Fruit fly (Drosophila melanogaster) whole organism, embryonic: Measurements from ENCODE around the gene Rim2.
A peak's percentile ranks its signal among the peaks of the same experiment; 100 is the strongest.

ENCODE experiments used
- ATbp ChIP-seq: fragments of 200-800 bp; sonication (Bioruptor generic); optimal IDR thresholded peaks from 2 replicates; lab custom pipeline; 2017; ENCODE audit warnings: missing biosample characterization, mild to moderate bottlenecking, missing genetic modification characterization, missing genetic modification reagents
- Ada2b ChIP-seq: fragments of 200-800 bp; sonication (Bioruptor generic); IDR thresholded peaks from 2 replicates; pipeline ENCODE4 v1.3.6; 2022; ENCODE audit warnings: missing biosample characterization, missing genetic modification characterization
- Asciz ChIP-seq: fragments of 200-800 bp; sonication (Bioruptor generic); optimal IDR thresholded peaks from 2 replicates; lab custom pipeline; 2017; ENCODE audit warnings: missing biosample characterization, mild to moderate bottlenecking, missing genetic modification characterization, missing genetic modification reagents
- BEAF-32 ChIP-seq: fragments of 200-800 bp; sonication (Bioruptor generic); optimal IDR thresholded peaks from 3 replicates; lab custom pipeline; 2017; ENCODE audit warnings: missing biosample characterization, missing genetic modification characterization, mild to moderate bottlenecking, moderate library complexity, missing genetic modification reagents
- CG10267 ChIP-seq: fragments of 200-800 bp; sonication (Bioruptor generic); optimal IDR thresholded peaks from 2 replicates; lab custom pipeline; 2018; ENCODE audit warnings: missing biosample characterization, mild to moderate bottlenecking, missing genetic modification characterization, moderate library complexity
- CG10321 ChIP-seq: fragments of 200-800 bp; sonication (Bioruptor generic); IDR thresholded peaks from 2 replicates; pipeline ENCODE4 v1.3.6; 2022; ENCODE audit warnings: missing biosample characterization, missing genetic modification characterization
- CG13424 ChIP-seq: fragments of 200-800 bp; sonication (Bioruptor generic); optimal IDR thresholded peaks from 2 replicates; lab custom pipeline; 2019; ENCODE audit warnings: missing biosample characterization, mild to moderate bottlenecking, missing genetic modification characterization, moderate library complexity
- CG14860 ChIP-seq: fragments of 200-800 bp; sonication (Bioruptor generic); IDR thresholded peaks from 3 replicates; pipeline ENCODE4 v1.3.6; 2022; ENCODE audit warnings: missing biosample characterization, missing genetic modification characterization; ENCODE audit not compliant: partially characterized antibody
- CG30020 ChIP-seq: fragments of 200-800 bp; optimal IDR thresholded peaks from 2 replicates; lab custom pipeline; 2019; ENCODE audit warnings: missing biosample characterization, mild to moderate bottlenecking, missing genetic modification characterization, moderate library complexity
- CG32767 ChIP-seq: fragments of 200-800 bp; sonication (Bioruptor generic); IDR thresholded peaks from 2 replicates; pipeline ENCODE4 v1.3.6; 2022; ENCODE audit warnings: missing biosample characterization, missing genetic modification characterization
- CG3281 ChIP-seq: fragments of 200-800 bp; sonication (Bioruptor generic); optimal IDR thresholded peaks from 3 replicates; lab custom pipeline; 2017; ENCODE audit warnings: missing biosample characterization, mild to moderate bottlenecking, missing genetic modification characterization
- CG34376 ChIP-seq: fragments of 200-800 bp; sonication (Bioruptor generic); optimal IDR thresholded peaks from 2 replicates; lab custom pipeline; 2018; ENCODE audit warnings: missing biosample characterization, mild to moderate bottlenecking, missing genetic modification characterization
- CG4328 ChIP-seq: fragments of 200-800 bp; sonication (Bioruptor generic); optimal IDR thresholded peaks from 3 replicates; lab custom pipeline; 2017; ENCODE audit warnings: missing biosample characterization, missing genetic modification reagents, missing genetic modification characterization
- CG4707 ChIP-seq: fragments of 200-800 bp; sonication (Bioruptor generic); optimal IDR thresholded peaks from 2 replicates; lab custom pipeline; 2018; ENCODE audit warnings: missing biosample characterization, mild to moderate bottlenecking, missing genetic modification characterization, moderate library complexity
- CG6813 ChIP-seq: fragments of 200-800 bp; sonication (Bioruptor generic); optimal IDR thresholded peaks from 2 replicates; lab custom pipeline; 2017; ENCODE audit warnings: missing biosample characterization, missing genetic modification characterization, mild to moderate bottlenecking, moderate library complexity, missing genetic modification reagents
- CoRest ChIP-seq: fragments of 200-800 bp; sonication (Bioruptor generic); optimal IDR thresholded peaks from 3 replicates; lab custom pipeline; 2018; ENCODE audit warnings: missing biosample characterization, mild to moderate bottlenecking, missing genetic modification characterization, moderate library complexity
- Dek ChIP-seq: fragments of 200-800 bp; sonication (Bioruptor generic); optimal IDR thresholded peaks from 3 replicates; lab custom pipeline; 2019; ENCODE audit warnings: missing biosample characterization, mild to moderate bottlenecking, missing genetic modification characterization, moderate library complexity
- Dfd ChIP-seq, 2 experiments: fragments of >200 bp; optimal IDR thresholded peaks; 2 replicates each; lab custom pipeline; 2017; ENCODE audit warnings: missing biosample characterization in 2 of 2, missing genetic modification characterization in 2 of 2
- MESR4 ChIP-seq: fragments of 200-800 bp; sonication (Bioruptor generic); optimal IDR thresholded peaks from 2 replicates; lab custom pipeline; 2018; ENCODE audit warnings: missing biosample characterization, mild to moderate bottlenecking, missing genetic modification characterization, moderate library complexity
- Meics ChIP-seq: fragments of 200-800 bp; sonication (Bioruptor generic); optimal IDR thresholded peaks from 2 replicates; lab custom pipeline; 2017; ENCODE audit warnings: missing biosample characterization, mild to moderate bottlenecking, missing genetic modification characterization
- NC2β ChIP-seq: fragments of 200-800 bp; sonication (Bioruptor generic); optimal IDR thresholded peaks from 2 replicates; lab custom pipeline; 2016; ENCODE audit warnings: missing biosample characterization, missing genetic modification characterization
- Neu2 ChIP-seq: fragments of 200-800 bp; sonication (Bioruptor generic); optimal IDR thresholded peaks from 3 replicates; lab custom pipeline; 2016; ENCODE audit warnings: missing biosample characterization, missing genetic modification characterization, borderline replicate concordance
- Oaz ChIP-seq: fragments of 200-800 bp; sonication (Bioruptor generic); IDR thresholded peaks from 2 replicates; pipeline ENCODE4 v1.3.6; 2022; ENCODE audit warnings: missing biosample characterization, missing genetic modification characterization
- Opbp ChIP-seq: fragments of 200-800 bp; sonication (Bioruptor generic); IDR thresholded peaks from 3 replicates; pipeline ENCODE4 v1.3.6; 2022; ENCODE audit warnings: missing biosample characterization, missing genetic modification characterization; ENCODE audit not compliant: partially characterized antibody
- Sry-δ ChIP-seq: fragments of 200-800 bp; sonication (Bioruptor generic); optimal IDR thresholded peaks from 2 replicates; lab custom pipeline; 2016; ENCODE audit warnings: missing biosample characterization, missing genetic modification characterization
- Vsx1 ChIP-seq: fragments of 200-800 bp; sonication (Bioruptor generic); optimal IDR thresholded peaks from 2 replicates; lab custom pipeline; 2017; ENCODE audit warnings: missing biosample characterization, mild to moderate bottlenecking, missing genetic modification characterization, missing genetic modification reagents
- amos ChIP-seq: fragments of 200-800 bp; sonication (Bioruptor generic); IDR thresholded peaks from 2 replicates; pipeline ENCODE4 v1.3.6; 2022; ENCODE audit warnings: missing biosample characterization, missing genetic modification characterization; ENCODE audit not compliant: partially characterized antibody
- crol ChIP-seq: fragments of 200-800 bp; sonication (Bioruptor generic); IDR thresholded peaks from 2 replicates; pipeline ENCODE4 v1.3.6; 2022; ENCODE audit warnings: missing biosample characterization, missing genetic modification characterization
- crp ChIP-seq, 2 experiments: fragments of 200-800 bp; sonication (Bioruptor generic); optimal IDR thresholded peaks; 2 replicates in 1 of 2; 3 replicates in 1 of 2; lab custom pipeline; 2017; ENCODE audit warnings: missing biosample characterization in 2 of 2, missing genetic modification characterization in 2 of 2, mild to moderate bottlenecking in 1 of 2, moderate library complexity in 1 of 2
- fd96Cb ChIP-seq: fragments of 200-800 bp; sonication (Bioruptor generic); optimal IDR thresholded peaks from 2 replicates; lab custom pipeline; 2018; ENCODE audit warnings: missing biosample characterization, mild to moderate bottlenecking, missing genetic modification characterization, moderate library complexity
- gsb ChIP-seq: fragments of 200-800 bp; sonication (Bioruptor generic); IDR thresholded peaks from 2 replicates; pipeline ENCODE4 v1.3.6; 2022; ENCODE audit warnings: missing biosample characterization, missing genetic modification characterization
- hkb ChIP-seq, 2 experiments: fragments of 200-800 bp in 1 of 2; fragments of >200 bp in 1 of 2; sonication (Bioruptor generic) in 1 of 2; IDR thresholded peaks in 1 of 2; optimal IDR thresholded peaks in 1 of 2; 2 replicates each; pipeline versions ENCODE4 v1.3.6 to Lab custom; 2017 to 2022; ENCODE audit warnings: missing biosample characterization in 1 of 2, missing genetic modification characterization in 1 of 2
- lmd ChIP-seq: fragments of 200-800 bp; sonication (Bioruptor generic); IDR thresholded peaks from 2 replicates; pipeline ENCODE4 v1.3.6; 2022; ENCODE audit warnings: missing biosample characterization, missing genetic modification characterization
- oc ChIP-seq: fragments of 200-800 bp; sonication (Bioruptor generic); optimal IDR thresholded peaks from 2 replicates; lab custom pipeline; 2018; ENCODE audit warnings: missing biosample characterization, mild to moderate bottlenecking, missing genetic modification characterization, moderate library complexity
- pho ChIP-seq: fragments of 200-800 bp; sonication (Bioruptor generic); optimal IDR thresholded peaks from 2 replicates; lab custom pipeline; 2016; ENCODE audit warnings: missing biosample characterization, missing genetic modification characterization
- pita ChIP-seq: fragments of 200-800 bp; sonication (Bioruptor generic); optimal IDR thresholded peaks from 2 replicates; lab custom pipeline; 2017; ENCODE audit warnings: missing biosample characterization, mild to moderate bottlenecking, missing genetic modification characterization
- pzg ChIP-seq: fragments of 200-800 bp; sonication (Bioruptor generic); optimal IDR thresholded peaks from 3 replicates; lab custom pipeline; 2018; ENCODE audit warnings: missing biosample characterization, mild to moderate bottlenecking, missing genetic modification characterization, moderate library complexity
- repo ChIP-seq: fragments of 200-800 bp; sonication (Bioruptor generic); optimal IDR thresholded peaks from 2 replicates; lab custom pipeline; 2016; ENCODE audit warnings: missing biosample characterization, missing genetic modification characterization
- row ChIP-seq: fragments of 200-800 bp; sonication (Bioruptor generic); IDR thresholded peaks from 3 replicates; pipeline ENCODE4 v1.3.6; 2022; ENCODE audit warnings: missing biosample characterization, missing genetic modification characterization
- sens ChIP-seq: fragments of 200-800 bp; sonication (Bioruptor generic); peaks from one replicate; lab custom pipeline; 2016; ENCODE audit warnings: missing biosample characterization, missing genetic modification characterization
- sqz ChIP-seq: fragments of 200-800 bp; sonication (Bioruptor generic); optimal IDR thresholded peaks from 3 replicates; lab custom pipeline; 2018; ENCODE audit warnings: missing biosample characterization, mild to moderate bottlenecking, missing genetic modification characterization
- stwl ChIP-seq: fragments of 200-800 bp; sonication (Bioruptor generic); optimal IDR thresholded peaks from 3 replicates; lab custom pipeline; 2018; ENCODE audit warnings: missing biosample characterization, mild to moderate bottlenecking, missing genetic modification characterization, moderate library complexity
- trh ChIP-seq: fragments of 200-800 bp; sonication (Bioruptor generic); optimal IDR thresholded peaks from 2 replicates; lab custom pipeline; 2016; ENCODE audit warnings: missing biosample characterization, missing genetic modification characterization
- vvl ChIP-seq: fragments of 200-800 bp; sonication (Bioruptor generic); IDR thresholded peaks from 2 replicates; pipeline ENCODE4 v1.3.6; 2022; ENCODE audit warnings: missing biosample characterization, missing genetic modification characterization

Rim2 gene

dm6 chr2L:1723937-1724591, at the start of gene Rim2 (continued):
- TF ChIP-seq CG10321 (GFP tag; lab: Robert Waterston, UW) = 0 out of 2 replicates have a peak, but pooled peaks have one; percentile 13
- TF ChIP-seq Dek (tag; lab: Kevin White, UChicago) = peak; percentile 12
- peak; percentile 73 for TF ChIP-seq sens
- TF ChIP-seq CG14860 (GFP tag; lab: Robert Waterston, UW) = no peak
- TF ChIP-seq vvl (GFP tag; lab: Robert Waterston, UW) = peak; percentile 70
- no peak for TF ChIP-seq Asciz (GFP tag; lab: Kevin White, UChicago)
- TF ChIP-seq Meics (GFP tag; lab: Kevin White, UChicago) = peak; percentile 13
- TF ChIP-seq CG10267 (tag; lab: Kevin White, UChicago) = peak; percentile 34
- no peak for TF ChIP-seq Vsx1 (GFP tag; lab: Kevin White, UChicago)
- TF ChIP-seq hkb (optimal IDR thresholded peaks at IDR 0.05; lab: Kevin White, UChicago) = peak; percentile 39
- TF ChIP-seq hkb (GFP tag; IDR thresholded peaks at IDR 0.05; lab: Robert Waterston, UW) = no peak
- no peak for TF ChIP-seq Oaz (GFP tag; lab: Robert Waterston, UW)
- peak; percentile 23 for TF ChIP-seq CG13424 (tag; lab: Kevin White, UChicago)
- TF ChIP-seq Opbp (GFP tag; lab: Robert Waterston, UW) = peak; percentile 47; the same call in 1 of the 3 replicates
- no peak for TF ChIP-seq CG4707 (GFP tag; lab: Kevin White, UChicago)
- no peak for TF ChIP-seq trh (GFP tag; lab: Kevin White, UChicago)
- peak; percentile 49; the same call in 1 of the 2 replicates for TF ChIP-seq crol (GFP tag; lab: Robert Waterston, UW)
- no peak for TF ChIP-seq crp (GFP tag; optimal IDR thresholded peaks at IDR 0.05; lab: Kevin White, UChicago)
- TF ChIP-seq pzg (GFP tag; lab: Kevin White, UChicago) = peak; percentile 96
- peak; percentile 44 for TF ChIP-seq pita (GFP tag; lab: Kevin White, UChicago)
- no peak for TF ChIP-seq lmd (GFP tag; lab: Robert Waterston, UW)
- TF ChIP-seq gsb (GFP tag; lab: Robert Waterston, UW) = no peak
- TF ChIP-seq CG32767 (GFP tag; lab: Robert Waterston, UW) = no peak
- no peak for TF ChIP-seq CG4328 (GFP tag; lab: Kevin White, UChicago)
- no peak for TF ChIP-seq ATbp
- peak; percentile 15 for TF ChIP-seq NC2β (GFP tag; lab: Kevin White, UChicago)
- peak; percentile 59 for TF ChIP-seq CoRest
- no peak for TF ChIP-seq fd96Cb (tag; lab: Kevin White, UChicago)
- TF ChIP-seq pho (GFP tag; lab: Kevin White, UChicago) = peak; percentile 25
- TF ChIP-seq CG3281 (GFP tag; lab: Kevin White, UChicago) = peak; percentile 17
- TF ChIP-seq MESR4 = peak; percentile 78

- TF ChIP-seq Dfd (GFP tag; optimal IDR thresholded peaks at IDR 0.05; lab: Kevin White, UChicago) (no peak), oc (no peak), BEAF-32 (GFP tag; lab: Kevin White, UChicago) (peak; percentile 18), repo (no peak), CG30020 (tag; lab: Kevin White, UChicago) (no peak), sqz (GFP tag; lab: Kevin White, UChicago) (no peak), Neu2 (GFP tag; lab: Kevin White, UChicago) (peak; percentile 96), Sry-δ (peak; percentile 14), stwl (tag; lab: Kevin White, UChicago) (peak; percentile 48), row (GFP tag; lab: Robert Waterston, UW) (no peak), CG6813 (GFP tag; lab: Kevin White, UChicago) (no peak), amos (peak; percentile 29; the same call in 1 of the 2 replicates), CG34376 (GFP tag; lab: Kevin White, UChicago) (no peak), Ada2b (GFP tag; lab: Robert Waterston, UW) (no peak)
Observed at dm6 chr2L:1758853-1759252, 34.7 kb upstream of the Rim2 start, which contains the start of gene CG17650. Gene CG17650, minus strand, starts transcription at chr2L:1759093.
